Worm (Caenorhabditis elegans) whole organism, L1 larva: ENCODE results near the gene C47E8.11.

Experiments
- C34B4.2 ChIP-seq: sonication (generic microtip); optimal IDR thresholded peaks from 2 replicates; lab custom pipeline; 2017; ENCODE audit warnings: mild to moderate bottlenecking, missing genetic modification characterization, missing compliant biosample characterization
- Y116A8C.19 ChIP-seq: sonication (generic microtip); optimal IDR thresholded peaks from 2 replicates; lab custom pipeline; 2016; ENCODE audit warnings: missing compliant biosample characterization, missing genetic modification characterization, borderline replicate concordance
- blmp-1 ChIP-seq: fragments of 150-350 bp; optimal IDR thresholded peaks from 2 replicates; lab custom pipeline; 2014; ENCODE audit warnings: missing biosample characterization, missing genetic modification characterization
- ceh-88 ChIP-seq: fragments of 200-800 bp; sonication (Bioruptor generic); IDR thresholded peaks from 2 replicates; pipeline ENCODE4 v1.3.6; 2022; ENCODE audit warnings: missing genetic modification characterization, missing compliant biosample characterization
- ceh-90 ChIP-seq: sonication (generic microtip); optimal IDR thresholded peaks from 2 replicates; lab custom pipeline; 2016; ENCODE audit warnings: missing genetic modification characterization, missing compliant biosample characterization
- ces-1 ChIP-seq: fragments of 150-350 bp; optimal IDR thresholded peaks from 2 replicates; lab custom pipeline; 2014; ENCODE audit warnings: missing biosample characterization, missing genetic modification reagents, missing genetic modification characterization
- dpl-1 ChIP-seq, 3 experiments: fragments of 150-350 bp in 2 of 3; sonication (generic microtip) in 1 of 3; optimal IDR thresholded peaks; 2 replicates each; lab custom pipeline; 2014 to 2017; ENCODE audit warnings: missing biosample characterization in 3 of 3, missing genetic modification characterization in 3 of 3, missing genetic modification reagents in 3 of 3
- efl-3 ChIP-seq: fragments of 200-800 bp; sonication (Bioruptor generic); optimal IDR thresholded peaks from 2 replicates; lab custom pipeline; 2018; ENCODE audit warnings: mild to moderate bottlenecking, missing genetic modification characterization, missing compliant biosample characterization
- egl-13 ChIP-seq: sonication (generic microtip); optimal IDR thresholded peaks from 2 replicates; lab custom pipeline; 2016; ENCODE audit warnings: missing genotype, missing genetic modification reagents, missing genetic modification characterization, missing compliant biosample characterization
- egl-27 ChIP-seq, 2 experiments: fragments of 150-350 bp in 1 of 2; sonication (generic microtip); optimal IDR thresholded peaks; 3 replicates each; lab custom pipeline; 2017 to 2018; ENCODE audit warnings: missing biosample characterization in 2 of 2, missing genetic modification characterization in 2 of 2, missing genetic modification reagents in 2 of 2
- elt-2 ChIP-seq: sonication (generic microtip); optimal IDR thresholded peaks from 2 replicates; lab custom pipeline; 2016; ENCODE audit warnings: missing genetic modification characterization, mild to moderate bottlenecking, inconsistent platforms, missing compliant biosample characterization, missing genetic modification reagents
- elt-3 ChIP-seq, 6 experiments: fragments of 150-350 bp in 1 of 6; sonication (generic microtip); optimal IDR thresholded peaks; 2 replicates each; lab custom pipeline; 2017 to 2018; ENCODE audit warnings: missing biosample characterization in 6 of 6, missing genetic modification characterization in 6 of 6, inconsistent platforms in 1 of 6
- fkh-10 ChIP-seq: sonication (generic microtip); optimal IDR thresholded peaks from 2 replicates; lab custom pipeline; 2017; ENCODE audit warnings: missing biosample characterization, missing genetic modification reagents, missing genetic modification characterization
- fkh-8 ChIP-seq: sonication (generic microtip); optimal IDR thresholded peaks from 2 replicates; lab custom pipeline; 2016; ENCODE audit warnings: mild to moderate bottlenecking, missing genetic modification characterization, missing compliant biosample characterization
- fos-1 ChIP-seq: fragments of 150-350 bp; optimal IDR thresholded peaks from 2 replicates; lab custom pipeline; 2014; ENCODE audit warnings: missing biosample characterization, missing genetic modification characterization
- grh-1 ChIP-seq: fragments of 200-800 bp; sonication (Bioruptor generic); IDR thresholded peaks from 2 replicates; pipeline ENCODE4 v1.3.6; 2022; ENCODE audit warnings: missing genetic modification reagents, missing genetic modification characterization, missing compliant biosample characterization
- hlh-17 ChIP-seq: fragments of 200-800 bp; sonication (Bioruptor generic); optimal IDR thresholded peaks from 2 replicates; lab custom pipeline; 2018; ENCODE audit warnings: missing genetic modification characterization, mild to moderate bottlenecking, missing compliant biosample characterization, moderate library complexity, borderline replicate concordance
- hlh-4 ChIP-seq: sonication (generic microtip); optimal IDR thresholded peaks from 2 replicates; lab custom pipeline; 2016; ENCODE audit warnings: mild to moderate bottlenecking, missing genetic modification characterization, missing compliant biosample characterization
- hpl-2 ChIP-seq: fragments of 150-350 bp; optimal IDR thresholded peaks from 2 replicates; lab custom pipeline; 2014; ENCODE audit warnings: missing biosample characterization, missing genetic modification reagents, missing genetic modification characterization
- irx-1 ChIP-seq: sonication (generic microtip); optimal IDR thresholded peaks from 2 replicates; lab custom pipeline; 2016; ENCODE audit warnings: missing genetic modification characterization, missing compliant biosample characterization
- isw-1 ChIP-seq: fragments of 200-800 bp; sonication (Bioruptor generic); IDR thresholded peaks from 2 replicates; pipeline ENCODE4 v1.3.6; 2022; ENCODE audit warnings: missing genetic modification characterization, missing compliant biosample characterization
- jun-1 ChIP-seq: fragments of 150-350 bp; optimal IDR thresholded peaks from 2 replicates; lab custom pipeline; 2014; ENCODE audit warnings: missing biosample characterization, missing genetic modification reagents, missing genetic modification characterization
- lin-15B ChIP-seq: fragments of 150-350 bp; sonication (generic microtip); optimal IDR thresholded peaks from 3 replicates; lab custom pipeline; 2014; ENCODE audit warnings: missing biosample characterization, missing genetic modification characterization
- mef-2 ChIP-seq: fragments of 150-350 bp; optimal IDR thresholded peaks from 2 replicates; lab custom pipeline; 2014; ENCODE audit warnings: missing biosample characterization, missing genetic modification characterization
- mep-1 ChIP-seq: fragments of 150-350 bp; optimal IDR thresholded peaks from 2 replicates; lab custom pipeline; 2014; ENCODE audit warnings: missing biosample characterization, missing genetic modification characterization
- nhr-11 ChIP-seq: fragments of 150-350 bp; optimal IDR thresholded peaks from 2 replicates; lab custom pipeline; 2014; ENCODE audit warnings: missing biosample characterization, missing genetic modification characterization
- nhr-12 ChIP-seq: sonication (generic microtip); optimal IDR thresholded peaks from 2 replicates; lab custom pipeline; 2017; ENCODE audit warnings: missing biosample characterization, missing genetic modification characterization
- nhr-20 ChIP-seq: sonication (generic microtip); optimal IDR thresholded peaks from 2 replicates; lab custom pipeline; 2016; ENCODE audit warnings: mild to moderate bottlenecking, missing genetic modification characterization, missing compliant biosample characterization
- nhr-71 ChIP-seq: sonication (generic microtip); optimal IDR thresholded peaks from 2 replicates; lab custom pipeline; 2016; ENCODE audit warnings: mild to moderate bottlenecking, missing genetic modification characterization, moderate library complexity, missing compliant biosample characterization
- nhr-76 ChIP-seq: sonication (generic microtip); optimal IDR thresholded peaks from 2 replicates; lab custom pipeline; 2017; ENCODE audit warnings: missing biosample characterization, missing genetic modification characterization
- pax-3 ChIP-seq: fragments of 200-800 bp; sonication (Bioruptor generic); optimal IDR thresholded peaks from 2 replicates; lab custom pipeline; 2018; ENCODE audit warnings: mild to moderate bottlenecking, missing genetic modification characterization, moderate library complexity, missing compliant biosample characterization
- snpc-4 ChIP-seq: fragments of 150-350 bp; optimal IDR thresholded peaks from 2 replicates; lab custom pipeline; 2014; ENCODE audit warnings: missing biosample characterization, missing genetic modification characterization
- sox-4 ChIP-seq: sonication (generic microtip); optimal IDR thresholded peaks from 2 replicates; lab custom pipeline; 2016; ENCODE audit warnings: missing genetic modification characterization, missing compliant biosample characterization
- tbx-2 ChIP-seq: sonication (generic microtip); optimal IDR thresholded peaks from 2 replicates; lab custom pipeline; 2016; ENCODE audit warnings: missing genetic modification characterization, missing compliant biosample characterization
- unc-30 ChIP-seq: sonication (generic microtip); optimal IDR thresholded peaks from 2 replicates; lab custom pipeline; 2017; ENCODE audit warnings: missing biosample characterization, missing genetic modification characterization
- unc-86 ChIP-seq: sonication (generic microtip); optimal IDR thresholded peaks from 2 replicates; lab custom pipeline; 2016; ENCODE audit warnings: missing genetic modification characterization, missing compliant biosample characterization
- unc-98 ChIP-seq: fragments of 200-800 bp; sonication (Bioruptor generic); IDR thresholded peaks from 2 replicates; pipeline ENCODE4 v1.3.6; 2022; ENCODE audit warnings: missing genetic modification characterization, missing compliant biosample characterization
- vab-15 ChIP-seq: sonication (generic microtip); optimal IDR thresholded peaks from 2 replicates; lab custom pipeline; 2017; ENCODE audit warnings: missing genotype, mild to moderate bottlenecking, missing genetic modification characterization, missing compliant biosample characterization
- zip-4 ChIP-seq: fragments of 200-800 bp; sonication (Bioruptor generic); optimal IDR thresholded peaks from 2 replicates; lab custom pipeline; 2018; ENCODE audit warnings: mild to moderate bottlenecking, missing genetic modification characterization, moderate library complexity, missing compliant biosample characterization
- ztf-11 ChIP-seq, 2 experiments: sonication (generic microtip); optimal IDR thresholded peaks; 2 replicates each; lab custom pipeline; 2016 to 2017; ENCODE audit warnings: missing genetic modification characterization in 2 of 2, missing biosample characterization in 1 of 2, missing compliant biosample characterization in 1 of 2

The C47E8.11 gene

DNA sequence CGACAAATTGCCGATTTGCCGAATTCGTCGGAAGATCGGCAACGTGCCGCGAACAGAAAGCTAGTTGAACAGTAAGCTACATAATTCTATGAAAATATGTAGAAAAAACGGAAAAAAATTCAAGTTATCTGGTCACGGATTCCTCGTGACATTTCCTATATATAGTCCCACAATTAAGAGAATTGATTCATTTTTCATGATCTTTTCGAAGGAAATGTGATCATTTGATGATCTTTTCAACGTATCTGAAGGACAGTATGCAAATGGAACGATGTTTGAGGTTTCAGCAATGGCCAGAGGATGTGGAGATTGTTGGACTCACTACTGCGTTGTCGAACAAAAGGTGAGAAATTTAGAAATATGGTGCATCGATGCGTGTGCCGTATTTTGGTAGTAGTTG is 19.5 kb downstream of the C47E8.11 start, which contains the start of gene R08A2.9:
TSS of gene R08A2.9 (plus strand) at position 301 of the 400 bp plus-strand sequence.
- TF ChIP-seq nhr-76: no peak
- no peak for TF ChIP-seq mep-1 (tag; lab: Kevin White, UChicago)
- TF ChIP-seq irx-1 (tag; lab: Kevin White, UChicago): no peak
- no peak for TF ChIP-seq dpl-1 (GFP tag; optimal IDR thresholded peaks at IDR 0.05; lab: Kevin White, UChicago)
- no peak for TF ChIP-seq fkh-10 (GFP tag; lab: Kevin White, UChicago)
- TF ChIP-seq ceh-88 (GFP tag; lab: Robert Waterston, UW): no peak
- TF ChIP-seq mef-2 (tag; lab: Kevin White, UChicago): no peak
- no peak for TF ChIP-seq vab-15
- TF ChIP-seq grh-1: no peak
- TF ChIP-seq tbx-2: no peak
- no peak for TF ChIP-seq unc-86 (tag; lab: Kevin White, UChicago)
- no peak for TF ChIP-seq jun-1 (tag; lab: Kevin White, UChicago)

ce11 chrV:14711077-14711476 is 22.7 kb downstream of the C47E8.11 start, which contains the start of gene ssp-33:
Gene ssp-33 (plus strand): TSS chrV:14711377.
- TF ChIP-seq ces-1 (GFP tag; lab: Kevin White, UChicago): no peak
- TF ChIP-seq C34B4.2: no peak
- no peak for TF ChIP-seq hpl-2

ce11 chrV:14712316-14712715 is 23.9 kb downstream of the C47E8.11 start, which contains the start of gene R08A2.5:
Gene R08A2.5 (plus strand): TSS chrV:14712616.
- TF ChIP-seq Y116A8C.19 (tag; lab: Kevin White, UChicago) (no peak), lin-15B (no peak), jun-1 (tag; lab: Kevin White, UChicago) (no peak), unc-98 (GFP tag; lab: Robert Waterston, UW) (no peak), unc-86 (tag; lab: Kevin White, UChicago) (no peak), isw-1 (no peak), egl-13 (tag; lab: Kevin White, UChicago) (no peak), efl-3 (no peak)
- TF ChIP-seq, all 84 proteins: peak for 0

ce11 chrV:14715608-14716007 is 27.2 kb downstream of the C47E8.11 start, which contains the start of gene R08A2.2:
Gene R08A2.2 (minus strand): TSS chrV:14715708.
- TF ChIP-seq nhr-20 (tag; lab: Kevin White, UChicago) (no peak), hlh-4 (tag; lab: Kevin White, UChicago) (no peak), fos-1 (tag; lab: Kevin White, UChicago) (no peak), blmp-1 (tag; lab: Kevin White, UChicago) (no peak)

DNA sequence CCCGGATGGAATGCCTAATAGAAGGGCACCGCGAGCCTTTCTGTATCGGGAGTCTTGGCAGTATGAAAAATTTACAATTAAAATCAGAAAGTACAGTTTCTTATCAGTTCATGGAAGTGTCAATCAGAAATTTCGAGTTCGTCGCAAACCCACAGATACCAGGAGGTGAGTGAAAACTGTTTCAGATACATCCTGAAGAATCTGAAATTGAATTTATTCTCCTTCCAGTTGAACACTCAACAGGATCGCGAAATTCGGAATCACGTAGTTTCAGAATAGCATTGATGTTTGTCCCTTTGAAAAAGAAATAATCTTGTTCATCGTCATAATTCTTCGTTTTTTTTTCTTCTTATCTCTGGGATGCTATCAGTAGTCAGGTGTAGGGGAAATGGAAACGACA is 27.7 kb downstream of the C47E8.11 start, which contains the start of gene fbxa-147:
TSS of gene fbxa-147 (plus strand) at position 386 of the 400 bp plus-strand sequence.
- TF ChIP-seq hlh-17 (GFP tag; lab: Kevin White, UChicago): no peak
- peak; percentile 3 for TF ChIP-seq pax-3 (tag; lab: Kevin White, UChicago)

- TF ChIP-seq jun-1 (tag; lab: Kevin White, UChicago) (no peak), ceh-90 (tag; lab: Kevin White, UChicago) (no peak), elt-2 (tag; lab: Kevin White, UChicago) (no peak), Y116A8C.19 (tag; lab: Kevin White, UChicago) (no peak), egl-27 (tag; optimal IDR thresholded peaks at IDR 0.05; lab: Kevin White, UChicago) (no peak), sox-4 (tag; lab: Kevin White, UChicago) (no peak), nhr-71 (no peak), nhr-12 (tag; lab: Kevin White, UChicago) (no peak), ceh-88 (GFP tag; lab: Robert Waterston, UW) (no peak), fkh-8 (tag; lab: Kevin White, UChicago) (no peak), nhr-11 (tag; lab: Kevin White, UChicago) (no peak), snpc-4 (tag; lab: Kevin White, UChicago) (no peak), ztf-11 (tag; optimal IDR thresholded peaks at IDR 0.05; lab: Kevin White, UChicago) (no peak), elt-3 (tag; optimal IDR thresholded peaks at IDR 0.05; lab: Kevin White, UChicago) (no peak), zip-4 (GFP tag; lab: Kevin White, UChicago) (no peak), fkh-10 (GFP tag; lab: Kevin White, UChicago) (no peak), unc-30 (tag; lab: Kevin White, UChicago) (no peak), fos-1 (tag; lab: Kevin White, UChicago) (no peak)
Observed at ce11 chrV:14719491-14719890, 31.1 kb downstream of the C47E8.11 start, which contains the start of gene R08A2.1. Gene R08A2.1 (minus strand): TSS chrV:14719591.
